Worm (Caenorhabditis elegans): ENCODE data around the gene eat-17.
A peak's percentile ranks its signal among the peaks of the same experiment; 100 is the strongest.

eat-17 gene

DNA sequence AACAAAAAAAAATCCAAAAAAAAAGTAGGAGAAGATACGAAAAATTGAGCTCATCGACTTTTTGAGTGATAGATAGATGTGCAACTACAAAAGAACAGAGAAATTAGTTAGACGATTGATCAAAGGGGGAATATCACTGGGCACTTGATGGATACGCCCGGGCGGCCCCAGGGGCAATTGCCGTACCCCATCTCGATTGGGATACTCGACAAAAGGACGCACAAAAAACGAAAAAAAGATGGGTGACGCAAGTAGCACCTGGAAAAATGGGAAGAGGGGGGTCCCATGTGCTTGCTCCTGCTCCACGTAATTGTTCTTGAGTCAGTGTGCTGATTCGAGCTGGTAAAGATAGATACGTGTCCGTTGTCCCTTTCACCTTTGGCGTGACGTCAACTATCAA is 55.6 kb downstream of the eat-17 start:
- no peak for TF ChIP-seq nhr-76 (tag; optimal IDR thresholded peaks at IDR 0.05)
- no peak for TF ChIP-seq ceh-8 (GFP tag; optimal IDR thresholded peaks at IDR 0.05)
- TF ChIP-seq snu-23 (GFP tag; optimal IDR thresholded peaks at IDR 0.05), result peak; percentile 35
- no peak for TF ChIP-seq C04F5.9 (tag; optimal IDR thresholded peaks at IDR 0.05)
- no peak for TF ChIP-seq C16A3.4 (tag; optimal IDR thresholded peaks at IDR 0.05)
- TF ChIP-seq lin-39 (tag; optimal IDR thresholded peaks at IDR 0.05), result peak; percentile 48
- no peak for TF ChIP-seq ceh-63 (GFP tag; optimal IDR thresholded peaks at IDR 0.05)
- no peak for TF ChIP-seq zip-4 (GFP tag; optimal IDR thresholded peaks at IDR 0.05)
- no peak for TF ChIP-seq C34B4.2 (tag; optimal IDR thresholded peaks at IDR 0.05)
- TF ChIP-seq aha-1 (tag; optimal IDR thresholded peaks at IDR 0.05), result no peak
- TF ChIP-seq swsn-7 (tag; optimal IDR thresholded peaks at IDR 0.05), result no peak
- no peak for TF ChIP-seq lin-15B (tag; optimal IDR thresholded peaks at IDR 0.05)
- no peak for TF ChIP-seq pax-3 (tag; optimal IDR thresholded peaks at IDR 0.05)
- no peak for TF ChIP-seq sup-37 (GFP tag; optimal IDR thresholded peaks at IDR 0.05)
- TF ChIP-seq nhr-11 (tag; optimal IDR thresholded peaks at IDR 0.05), result no peak
- TF ChIP-seq mdl-1 (tag; optimal IDR thresholded peaks at IDR 0.05), result no peak
- no peak for TF ChIP-seq unc-30 (tag; optimal IDR thresholded peaks at IDR 0.05)
- TF ChIP-seq lin-14 (GFP tag; optimal IDR thresholded peaks at IDR 0.05), result peak; percentile 65
- TF ChIP-seq nhr-20 (tag; optimal IDR thresholded peaks at IDR 0.05), result peak; percentile 24
- TF ChIP-seq elt-3 (tag; optimal IDR thresholded peaks at IDR 0.05), result no peak
- TF ChIP-seq lin-35 (GFP tag; optimal IDR thresholded peaks at IDR 0.05), result no peak
- peak; percentile 48 for TF ChIP-seq nhr-19 (GFP tag; conservative IDR thresholded peaks at IDR 0.05)
- TF ChIP-seq fkh-10 (GFP tag; optimal IDR thresholded peaks at IDR 0.05), result peak; percentile 14
- TF ChIP-seq mef-2 (tag; optimal IDR thresholded peaks at IDR 0.05), result no peak
- TF ChIP-seq isw-1 (GFP tag; IDR thresholded peaks at IDR 0.05), result no peak
- no peak for TF ChIP-seq dpl-1 (GFP tag; optimal IDR thresholded peaks at IDR 0.05)
- no peak for TF ChIP-seq fos-1 (tag; optimal IDR thresholded peaks at IDR 0.05)
- no peak for TF ChIP-seq ceh-88 (GFP tag; IDR thresholded peaks at IDR 0.05)
- TF ChIP-seq rnt-1 (tag; optimal IDR thresholded peaks at IDR 0.05), result peak; percentile 42
- TF ChIP-seq xbp-1 (tag; optimal IDR thresholded peaks at IDR 0.05), result peak; percentile 18
- no peak for TF ChIP-seq lin-13 (GFP tag; optimal IDR thresholded peaks at IDR 0.05)
- TF ChIP-seq nhr-28 (tag; optimal IDR thresholded peaks at IDR 0.05), result no peak
- TF ChIP-seq nhr-85 (tag), result no peak
- no peak for TF ChIP-seq dsc-1 (tag; optimal IDR thresholded peaks at IDR 0.05)
- TF ChIP-seq alr-1 (tag; optimal IDR thresholded peaks at IDR 0.05; ENCODE audit: borderline replicate concordance), result no peak
- TF ChIP-seq grh-1 (GFP tag; IDR thresholded peaks at IDR 0.05), result no peak
- TF ChIP-seq snpc-4 (tag; optimal IDR thresholded peaks at IDR 0.05), result no peak
- peak; percentile 73 for TF ChIP-seq nhr-71 (tag; optimal IDR thresholded peaks at IDR 0.05)
- no peak for TF ChIP-seq zag-1 (tag; optimal IDR thresholded peaks at IDR 0.05)
- TF ChIP-seq aly-2 (tag; optimal IDR thresholded peaks at IDR 0.05), result no peak
- peak; percentile 32 for TF ChIP-seq unc-130 (tag; optimal IDR thresholded peaks at IDR 0.05)
- TF ChIP-seq sox-4 (tag; optimal IDR thresholded peaks at IDR 0.05), result no peak

DNA sequence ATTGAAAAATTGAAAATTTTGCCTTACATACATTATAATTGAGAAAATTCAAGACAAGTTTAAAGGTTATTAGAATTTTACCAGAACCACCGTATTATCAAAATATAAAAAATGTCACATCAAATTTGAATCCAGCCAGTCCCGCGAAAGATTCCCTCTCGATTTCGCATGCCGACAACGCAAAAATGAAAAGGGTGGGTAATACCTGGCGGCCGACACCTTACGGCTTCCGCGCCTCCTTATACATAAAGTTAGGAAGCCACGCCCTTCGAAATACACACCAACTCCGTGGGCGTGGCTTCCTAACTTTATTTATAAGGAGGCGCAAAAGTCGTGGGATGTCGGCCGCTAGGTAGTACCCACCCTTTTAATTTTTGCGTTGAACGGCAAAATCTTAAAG is 59.1 kb downstream of the eat-17 start:
- TF ChIP-seq snpc-4 (tag; optimal IDR thresholded peaks at IDR 0.05), result peak; percentile 72
- TF ChIP-seq ceh-88 (GFP tag; IDR thresholded peaks at IDR 0.05), result no peak

DNA sequence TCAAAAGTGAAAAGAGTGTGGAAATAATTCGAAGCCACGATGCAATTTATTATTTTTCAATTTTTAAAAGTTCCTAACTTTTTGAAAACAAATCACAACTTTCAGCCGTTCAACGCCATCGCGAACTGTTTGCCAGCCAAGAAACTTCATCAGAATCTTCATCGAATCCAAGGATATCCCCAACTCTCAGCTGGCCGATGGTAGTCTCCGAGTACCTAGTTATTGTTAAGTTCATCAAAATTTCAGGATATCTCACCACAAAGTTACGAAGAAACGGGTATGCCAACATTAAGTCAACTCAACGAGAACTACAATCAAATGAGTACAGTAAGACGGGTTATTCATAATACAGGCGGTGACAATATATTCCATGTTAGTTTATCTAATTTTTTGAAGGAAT is 60.3 kb downstream of the eat-17 start:
- TF ChIP-seq unc-86 (tag; optimal IDR thresholded peaks at IDR 0.05) (no peak), tbx-2 (tag; optimal IDR thresholded peaks at IDR 0.05) (no peak), fkh-4 (tag; optimal IDR thresholded peaks at IDR 0.05; ENCODE audit: borderline replicate concordance) (no peak), lir-3 (tag; optimal IDR thresholded peaks at IDR 0.05; ENCODE audit: poor library complexity) (no peak), nhr-20 (tag; optimal IDR thresholded peaks at IDR 0.05) (no peak), hlh-17 (GFP tag; optimal IDR thresholded peaks at IDR 0.05; ENCODE audit: borderline replicate concordance) (no peak), mdl-1 (tag; optimal IDR thresholded peaks at IDR 0.05) (no peak), ceh-63 (GFP tag; optimal IDR thresholded peaks at IDR 0.05) (no peak), C04F5.9 (tag; optimal IDR thresholded peaks at IDR 0.05) (no peak), ceh-8 (GFP tag; optimal IDR thresholded peaks at IDR 0.05) (no peak), hpl-2 (GFP tag; optimal IDR thresholded peaks at IDR 0.05) (no peak)

Measured in whole organism, L1 larva.